Worm (Caenorhabditis elegans): ENCODE measurements around the gene Y52D5A.2.

Gene Y52D5A.2

DNA sequence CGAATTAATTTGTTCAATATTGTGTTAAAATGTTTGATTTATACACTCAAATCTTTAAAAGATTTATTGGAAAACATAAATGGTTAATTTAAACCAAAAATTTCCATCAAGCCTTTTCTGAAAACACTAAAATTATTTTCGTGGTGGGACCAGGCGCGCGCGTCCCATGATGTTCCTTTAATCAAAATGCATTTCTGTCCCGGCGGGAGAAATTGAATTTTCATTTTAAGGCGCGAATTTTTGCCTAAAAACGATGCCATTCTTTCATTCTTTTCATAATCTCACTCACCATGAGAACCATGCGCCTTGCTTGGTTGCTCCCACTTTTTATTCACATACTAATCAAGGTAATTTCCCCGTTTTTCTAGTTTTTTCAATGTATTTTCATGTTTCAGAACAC lies 5.4 kb upstream of the Y52D5A.2 start, which contains the start of gene rme-2 (continued):
- TF ChIP-seq Y67H2A.10 (GFP tag; conservative IDR thresholded peaks at IDR 0.05) (no peak), atf-7 (tag; optimal IDR thresholded peaks at IDR 0.05) (no peak), aptf-2 (GFP tag; conservative IDR thresholded peaks at IDR 0.05) (no peak), snpc-3.4 (tag; optimal IDR thresholded peaks at IDR 0.05) (peak; percentile 91), ceh-40 (GFP tag; IDR thresholded peaks at IDR 0.05) (no peak), rpc-1 (optimal IDR thresholded peaks at IDR 0.05) (no peak), rpc-1 (tag; optimal IDR thresholded peaks at IDR 0.05) (no peak), ceh-79 (tag; optimal IDR thresholded peaks at IDR 0.05) (no peak), F22D6.2 (tag; optimal IDR thresholded peaks at IDR 0.05) (no peak), dpl-1 (GFP tag; optimal IDR thresholded peaks at IDR 0.05) (peak; percentile 96), F10E7.11 (tag; optimal IDR thresholded peaks at IDR 0.05) (no peak), ztf-25 (GFP tag; IDR thresholded peaks at IDR 0.05) (no peak), Y95B8A.8 (GFP tag; IDR thresholded peaks at IDR 0.05) (peak; percentile 69; the same call in 1 of the 2 replicates), ceh-27 (GFP tag; optimal IDR thresholded peaks at IDR 0.05) (no peak), ztf-28 (GFP tag; IDR thresholded peaks at IDR 0.05) (0 out of 2 replicates have a peak, but pooled peaks have one; percentile 36), lag-1 (GFP tag; IDR thresholded peaks at IDR 0.05) (no peak), madf-6 (GFP tag; IDR thresholded peaks at IDR 0.05) (peak; percentile 98), Y53F4B.3 (GFP tag; IDR thresholded peaks at IDR 0.05) (no peak), ztf-6 (GFP tag; IDR thresholded peaks at IDR 0.05) (no peak), sea-2 (GFP tag; IDR thresholded peaks at IDR 0.05) (no peak), efl-1 (GFP tag; optimal IDR thresholded peaks at IDR 0.05) (peak; percentile 99), egl-44 (GFP tag; IDR thresholded peaks at IDR 0.05) (no peak), fkh-3 (tag; optimal IDR thresholded peaks at IDR 0.05) (no peak), unc-62 (GFP tag; optimal IDR thresholded peaks at IDR 0.05) (no peak), hmg-1.2 (GFP tag; IDR thresholded peaks at IDR 0.05) (peak; percentile 62), mel-28 (tag; optimal IDR thresholded peaks at IDR 0.05; ENCODE audit: borderline replicate concordance) (no peak), lin-26 (GFP tag; IDR thresholded peaks at IDR 0.05) (no peak), K11D2.4 (GFP tag; IDR thresholded peaks at IDR 0.05) (no peak), tbx-9 (tag; optimal IDR thresholded peaks at IDR 0.05; ENCODE audit: borderline replicate concordance) (no peak), xnd-1 (tag; optimal IDR thresholded peaks at IDR 0.05) (peak; percentile 98), ztf-18 (tag; optimal IDR thresholded peaks at IDR 0.05) (peak; percentile 45), ztf-26 (tag; optimal IDR thresholded peaks at IDR 0.05) (no peak), aptf-3 (GFP tag; IDR thresholded peaks at IDR 0.05) (no peak), zfh-2 (GFP tag; conservative IDR thresholded peaks at IDR 0.05) (no peak), ekl-4 (GFP tag; IDR thresholded peaks at IDR 0.05) (peak; percentile 71; the same call in 1 of the 2 replicates), C06A6.2 (GFP tag; conservative IDR thresholded peaks at IDR 0.05) (no peak), B0261.1 (tag; optimal IDR thresholded peaks at IDR 0.05) (no peak), lir-1 (GFP tag; conservative IDR thresholded peaks at IDR 0.05) (peak; percentile 75), athp-1 (tag; optimal IDR thresholded peaks at IDR 0.05) (no peak), rec-8 (tag; optimal IDR thresholded peaks at IDR 0.05) (no peak), lsy-27 (tag; optimal IDR thresholded peaks at IDR 0.05; ENCODE audit: borderline replicate concordance, insufficient read depth) (no peak), hlh-12 (tag; optimal IDR thresholded peaks at IDR 0.05) (no peak), sdz-38 (tag; optimal IDR thresholded peaks at IDR 0.05) (no peak), ZK185.1 (tag; optimal IDR thresholded peaks at IDR 0.05; ENCODE audit: poor library complexity, severe bottlenecking) (no peak), B0019.2 (GFP tag; conservative IDR thresholded peaks at IDR 0.05) (peak; percentile 77), ceh-58 (GFP tag; IDR thresholded peaks at IDR 0.05) (no peak), dox-1 (GFP tag; IDR thresholded peaks at IDR 0.05) (peak; percentile 86), pha-4 (tag; optimal IDR thresholded peaks at IDR 0.05) (no peak), tbp1 (GFP tag; optimal IDR thresholded peaks at IDR 0.05) (peak; percentile 67), F39B2.1 (GFP tag; IDR thresholded peaks at IDR 0.05) (no peak)

Measured in whole organism, young adult.